Worm (Caenorhabditis elegans): ENCODE results near the gene aex-2.
A peak's percentile ranks its signal among the peaks of the same experiment; 100 is the strongest.

Gene aex-2

ce11 chrX:9642775-9643461 is 10.0 kb downstream of the aex-2 start (continued):
- TF ChIP-seq lin-15B (tag; optimal IDR thresholded peaks at IDR 0.05) (no peak), sptf-1 (tag; optimal IDR thresholded peaks at IDR 0.05) (no peak), egl-27 (tag; optimal IDR thresholded peaks at IDR 0.05) (no peak), mep-1 (tag; optimal IDR thresholded peaks at IDR 0.05) (peak; percentile 60), hlh-17 (GFP tag; optimal IDR thresholded peaks at IDR 0.05; ENCODE audit: borderline replicate concordance) (no peak), ces-1 (GFP tag; optimal IDR thresholded peaks at IDR 0.05) (no peak), efl-1 (optimal IDR thresholded peaks at IDR 0.05) (no peak), efl-1 (GFP tag; optimal IDR thresholded peaks at IDR 0.05 in 1 of 2) (no peak), blmp-1 (tag; optimal IDR thresholded peaks at IDR 0.05) (peak; percentile 99), nhr-71 (tag; optimal IDR thresholded peaks at IDR 0.05) (peak; percentile 61), ztf-4 (tag; optimal IDR thresholded peaks at IDR 0.05) (no peak), lin-14 (GFP tag; optimal IDR thresholded peaks at IDR 0.05) (peak; percentile 78), rnt-1 (tag; optimal IDR thresholded peaks at IDR 0.05) (no peak), lin-35 (GFP tag; optimal IDR thresholded peaks at IDR 0.05) (peak; percentile 23 to 75), nhr-19 (GFP tag; conservative IDR thresholded peaks at IDR 0.05) (peak; percentile 26; the same call in 1 of the 2 replicates), nhr-90 (tag; optimal IDR thresholded peaks at IDR 0.05; ENCODE audit: poor library complexity) (no peak), dpl-1 (GFP tag; optimal IDR thresholded peaks at IDR 0.05) (peak in 2 of 3 experiments; percentile 11 to 31), nhr-85 (tag) (peak; percentile 96), C04F5.9 (tag; optimal IDR thresholded peaks at IDR 0.05) (no peak), ceh-82 (tag; optimal IDR thresholded peaks at IDR 0.05) (no peak), nhr-12 (tag; optimal IDR thresholded peaks at IDR 0.05) (no peak), fkh-8 (tag; optimal IDR thresholded peaks at IDR 0.05) (no peak), nhr-20 (tag; optimal IDR thresholded peaks at IDR 0.05) (peak; percentile 76), ets-5 (GFP tag; IDR thresholded peaks at IDR 0.05) (no peak), sox-4 (tag; optimal IDR thresholded peaks at IDR 0.05) (peak; percentile 47), zip-4 (GFP tag; optimal IDR thresholded peaks at IDR 0.05) (no peak), tlp-1 (tag; optimal IDR thresholded peaks at IDR 0.05) (no peak), fkh-10 (GFP tag; optimal IDR thresholded peaks at IDR 0.05) (no peak), irx-1 (tag; optimal IDR thresholded peaks at IDR 0.05) (peak; percentile 48)

DNA sequence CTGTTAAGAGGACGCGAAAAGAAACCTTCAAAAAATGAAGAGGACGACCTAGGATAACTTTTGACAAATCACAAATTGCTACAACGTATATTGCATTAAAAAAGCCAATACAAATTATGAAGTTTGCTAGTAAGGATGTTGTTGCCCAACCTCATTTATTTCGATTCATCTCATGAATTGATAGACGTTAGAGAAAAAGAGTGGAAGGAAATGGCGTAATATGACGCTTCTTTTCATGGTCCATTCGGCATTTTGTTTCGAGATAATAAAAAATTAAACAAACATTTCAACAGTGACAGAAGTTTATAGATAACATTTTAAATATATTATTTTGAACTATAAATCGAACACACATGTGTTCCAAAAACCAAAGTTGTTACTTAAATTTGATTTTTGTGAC is 12.0 kb downstream of the aex-2 start:
- TF ChIP-seq lin-13 (GFP tag; optimal IDR thresholded peaks at IDR 0.05) (no peak), pqm-1 (tag; optimal IDR thresholded peaks at IDR 0.05) (no peak), ceh-88 (GFP tag; IDR thresholded peaks at IDR 0.05) (no peak), lsy-2 (tag; optimal IDR thresholded peaks at IDR 0.05) (peak in 1 of 2 experiments; percentile 20), nhr-71 (tag; optimal IDR thresholded peaks at IDR 0.05) (peak; percentile 18), lin-14 (GFP tag; optimal IDR thresholded peaks at IDR 0.05) (peak; percentile 51), tlp-1 (tag; optimal IDR thresholded peaks at IDR 0.05) (no peak), elt-3 (tag; optimal IDR thresholded peaks at IDR 0.05) (no peak), irx-1 (tag; optimal IDR thresholded peaks at IDR 0.05) (no peak), mdl-1 (tag; optimal IDR thresholded peaks at IDR 0.05) (no peak), ces-1 (GFP tag; optimal IDR thresholded peaks at IDR 0.05) (no peak), lin-39 (tag; optimal IDR thresholded peaks at IDR 0.05) (no peak), pax-3 (tag; optimal IDR thresholded peaks at IDR 0.05) (no peak)

- TF ChIP-seq dpl-1 (GFP tag; optimal IDR thresholded peaks at IDR 0.05) (peak in 1 of 3 experiments; percentile 10), nhr-11 (tag; optimal IDR thresholded peaks at IDR 0.05) (no peak), swsn-7 (tag; optimal IDR thresholded peaks at IDR 0.05) (peak; percentile 4), C04F5.9 (tag; optimal IDR thresholded peaks at IDR 0.05) (no peak), nhr-71 (tag; optimal IDR thresholded peaks at IDR 0.05) (peak; percentile 83), elt-2 (tag; optimal IDR thresholded peaks at IDR 0.05) (peak; percentile 71), mdl-1 (tag; optimal IDR thresholded peaks at IDR 0.05) (peak in 1 of 2 experiments; percentile 33), ceh-88 (GFP tag; IDR thresholded peaks at IDR 0.05) (0 out of 2 replicates have a peak, but pooled peaks have one; percentile 26), vab-15 (tag; optimal IDR thresholded peaks at IDR 0.05) (peak; percentile 20), nhr-12 (tag; optimal IDR thresholded peaks at IDR 0.05) (no peak), lin-14 (GFP tag; optimal IDR thresholded peaks at IDR 0.05) (peak; percentile 80), elt-3 (tag; optimal IDR thresholded peaks at IDR 0.05) (peak in 1 of 6 experiments; percentile 29), ceh-90 (tag; optimal IDR thresholded peaks at IDR 0.05) (no peak), xbp-1 (tag; optimal IDR thresholded peaks at IDR 0.05) (peak; percentile 41), blmp-1 (tag; optimal IDR thresholded peaks at IDR 0.05) (peak; percentile 75), egl-27 (tag; optimal IDR thresholded peaks at IDR 0.05) (no peak), dsc-1 (tag; optimal IDR thresholded peaks at IDR 0.05) (no peak), pqm-1 (tag; optimal IDR thresholded peaks at IDR 0.05) (no peak), fos-1 (tag; optimal IDR thresholded peaks at IDR 0.05) (no peak), unc-62 (GFP tag; optimal IDR thresholded peaks at IDR 0.05) (no peak), jun-1 (tag; optimal IDR thresholded peaks at IDR 0.05) (no peak)
These were observed 14.0 kb downstream of the aex-2 start for ce11 chrX:9638825-9639474.
